Worm (Caenorhabditis elegans): ENCODE results near the gene clh-5.
A peak's percentile ranks its signal among the peaks of the same experiment; 100 is the strongest.

clh-5 gene

DNA sequence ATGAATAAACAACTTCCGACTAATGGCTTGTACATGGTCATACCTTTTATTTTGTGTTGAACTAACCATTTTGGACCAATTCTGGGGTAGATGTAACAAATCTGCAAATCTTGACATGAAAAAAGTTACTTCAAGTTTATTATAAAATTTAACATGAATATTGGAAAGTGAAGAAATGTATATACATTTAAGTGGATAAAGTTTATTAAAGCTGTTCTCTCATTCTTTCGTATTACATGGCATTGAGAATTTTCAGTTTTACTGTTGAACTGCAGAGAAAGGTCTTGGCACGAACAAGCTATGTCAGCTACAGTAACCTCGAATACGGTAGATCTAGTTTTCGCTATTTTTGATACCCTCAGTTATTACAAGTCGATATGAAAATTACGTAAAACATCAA, 4.8 kb downstream of the clh-5 start, which contains the start of gene C07H4.1:
C07H4.1 (minus strand) TSS at position 101 of the 400 bp plus-strand sequence.
- TF ChIP-seq nhr-12 (tag; optimal IDR thresholded peaks at IDR 0.05) (no peak), ztf-11 (tag; optimal IDR thresholded peaks at IDR 0.05) (no peak), flh-1 (GFP tag; optimal IDR thresholded peaks at IDR 0.05) (no peak), elt-1 (tag; optimal IDR thresholded peaks at IDR 0.05; ENCODE audit: borderline replicate concordance, insufficient read depth) (no peak)

DNA sequence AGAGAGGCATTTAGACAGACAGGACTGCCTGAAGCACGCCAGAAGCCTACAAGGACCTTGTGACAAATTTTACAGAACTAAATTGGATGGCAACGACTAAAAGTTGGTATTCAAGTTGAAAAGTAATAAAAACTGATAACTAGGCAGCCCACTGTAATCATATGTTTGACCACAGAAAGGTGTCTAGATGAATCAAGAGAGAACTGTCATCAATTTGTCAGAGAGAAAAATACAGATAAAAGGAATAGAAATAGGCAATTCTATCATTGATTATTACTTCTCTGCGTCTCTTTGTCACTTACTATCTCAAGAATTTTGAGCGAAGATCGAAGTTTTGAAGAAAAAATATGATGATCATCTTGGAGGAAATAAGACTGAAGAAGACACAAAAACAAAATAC, 5.5 kb downstream of the clh-5 start:
- TF ChIP-seq blmp-1 (tag; optimal IDR thresholded peaks at IDR 0.05) (no peak), unc-120 (tag; optimal IDR thresholded peaks at IDR 0.05; ENCODE audit: poor library complexity, severe bottlenecking) (no peak)

DNA sequence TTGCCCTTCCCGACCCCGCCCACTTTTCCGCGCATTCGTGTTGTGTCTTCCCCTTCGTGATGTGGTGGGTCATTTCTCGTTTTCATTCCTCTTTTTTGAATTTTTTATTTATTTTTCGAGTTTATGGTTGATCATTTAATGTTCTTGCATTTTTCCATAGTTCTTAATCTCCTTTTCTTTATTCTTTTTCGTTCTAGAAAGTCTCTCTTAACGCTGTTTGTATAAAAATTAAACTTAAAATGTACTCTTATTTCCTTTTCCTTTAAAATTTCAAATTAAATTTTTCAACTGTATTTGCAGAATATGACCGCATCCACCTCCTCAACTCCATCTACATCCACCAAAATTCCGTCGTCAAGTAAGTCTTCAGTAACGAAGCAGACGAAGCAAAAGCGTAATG, 12.1 kb downstream of the clh-5 start, which contains the start of gene hlh-3:
hlh-3 (plus strand) TSS at position 301 of the 400 bp plus-strand sequence.
- TF ChIP-seq drap-1 (GFP tag; optimal IDR thresholded peaks at IDR 0.05) (no peak), bed-3 (GFP tag; optimal IDR thresholded peaks at IDR 0.05) (no peak), sem-2 (GFP tag; optimal IDR thresholded peaks at IDR 0.05) (no peak), nhr-28 (tag; optimal IDR thresholded peaks at IDR 0.05) (no peak), cnd-1 (tag; optimal IDR thresholded peaks at IDR 0.05) (no peak), snpc-4 (tag; optimal IDR thresholded peaks at IDR 0.05) (no peak), elt-3 (tag; optimal IDR thresholded peaks at IDR 0.05) (no peak), nhr-76 (tag; optimal IDR thresholded peaks at IDR 0.05) (no peak), zip-8 (tag; optimal IDR thresholded peaks at IDR 0.05) (no peak), tbx-8 (GFP tag; optimal IDR thresholded peaks at IDR 0.05) (no peak), pha-4 (tag; optimal IDR thresholded peaks at IDR 0.05) (no peak), elt-1 (tag; optimal IDR thresholded peaks at IDR 0.05; ENCODE audit: borderline replicate concordance, insufficient read depth) (no peak)

DNA sequence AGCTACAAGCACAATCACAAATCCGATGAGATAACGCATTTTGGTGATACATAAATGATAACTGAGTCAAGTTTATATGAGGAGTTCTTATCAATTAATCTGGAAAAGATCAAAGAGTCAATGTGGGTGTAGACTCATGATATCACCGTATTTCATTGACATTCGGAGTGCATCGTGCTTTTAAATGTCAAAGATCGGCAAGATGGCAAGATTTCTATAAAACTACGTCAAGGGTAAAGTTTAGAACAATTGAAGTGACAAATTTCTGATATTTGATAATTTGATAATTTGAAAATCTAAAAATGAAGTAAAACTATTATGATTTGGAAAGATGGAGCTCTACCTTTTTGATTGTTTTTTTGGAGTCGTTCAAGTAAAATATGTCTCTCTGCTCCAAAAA, 15.3 kb downstream of the clh-5 start, which contains the start of gene sysm-1:
sysm-1 (minus strand) TSS at position 101 of the 400 bp plus-strand sequence.
- TF ChIP-seq flh-1 (GFP tag; optimal IDR thresholded peaks at IDR 0.05) (no peak), elt-3 (tag; optimal IDR thresholded peaks at IDR 0.05) (no peak), nhr-2 (tag; optimal IDR thresholded peaks at IDR 0.05) (no peak), mab-5 (tag; optimal IDR thresholded peaks at IDR 0.05) (no peak)

DNA sequence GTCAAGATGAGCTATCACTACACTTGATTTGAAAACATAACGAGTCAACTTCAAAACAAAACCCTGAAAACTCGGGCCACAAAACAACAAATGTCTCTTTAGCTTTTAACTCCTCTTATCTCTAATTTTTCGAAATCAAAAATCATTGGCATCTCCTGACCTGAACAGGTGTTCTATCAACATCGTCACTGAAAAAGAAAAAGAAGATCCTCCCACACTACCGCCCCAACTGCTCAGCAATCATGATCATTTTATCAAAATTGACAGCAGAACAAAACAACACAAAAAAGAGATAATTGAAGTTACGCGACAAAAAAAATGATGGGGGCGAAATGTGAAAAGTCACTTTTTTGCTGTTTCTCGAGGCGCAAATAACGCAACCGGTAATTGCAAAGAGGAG, 20.1 kb downstream of the clh-5 start:
- TF ChIP-seq tbx-8 (GFP tag; optimal IDR thresholded peaks at IDR 0.05) (no peak), lsy-2 (tag; optimal IDR thresholded peaks at IDR 0.05) (no peak), pha-4 (tag; optimal IDR thresholded peaks at IDR 0.05) (no peak), zip-8 (tag; optimal IDR thresholded peaks at IDR 0.05) (no peak), elt-1 (tag; optimal IDR thresholded peaks at IDR 0.05; ENCODE audit: borderline replicate concordance, insufficient read depth) (no peak), lin-32 (GFP tag; optimal IDR thresholded peaks at IDR 0.05) (no peak), M03D4.4 (tag; optimal IDR thresholded peaks at IDR 0.05) (no peak), nhr-237 (tag; optimal IDR thresholded peaks at IDR 0.05) (no peak), mep-1 (tag; optimal IDR thresholded peaks at IDR 0.05) (no peak), ces-1 (GFP tag; optimal IDR thresholded peaks at IDR 0.05) (no peak), elt-3 (tag; optimal IDR thresholded peaks at IDR 0.05) (no peak), sptf-1 (tag; optimal IDR thresholded peaks at IDR 0.05) (no peak), nhr-76 (tag; optimal IDR thresholded peaks at IDR 0.05) (no peak), unc-120 (tag; optimal IDR thresholded peaks at IDR 0.05; ENCODE audit: poor library complexity, severe bottlenecking) (no peak), ceh-39 (tag; optimal IDR thresholded peaks at IDR 0.05) (no peak), nhr-2 (tag; optimal IDR thresholded peaks at IDR 0.05) (no peak)

DNA sequence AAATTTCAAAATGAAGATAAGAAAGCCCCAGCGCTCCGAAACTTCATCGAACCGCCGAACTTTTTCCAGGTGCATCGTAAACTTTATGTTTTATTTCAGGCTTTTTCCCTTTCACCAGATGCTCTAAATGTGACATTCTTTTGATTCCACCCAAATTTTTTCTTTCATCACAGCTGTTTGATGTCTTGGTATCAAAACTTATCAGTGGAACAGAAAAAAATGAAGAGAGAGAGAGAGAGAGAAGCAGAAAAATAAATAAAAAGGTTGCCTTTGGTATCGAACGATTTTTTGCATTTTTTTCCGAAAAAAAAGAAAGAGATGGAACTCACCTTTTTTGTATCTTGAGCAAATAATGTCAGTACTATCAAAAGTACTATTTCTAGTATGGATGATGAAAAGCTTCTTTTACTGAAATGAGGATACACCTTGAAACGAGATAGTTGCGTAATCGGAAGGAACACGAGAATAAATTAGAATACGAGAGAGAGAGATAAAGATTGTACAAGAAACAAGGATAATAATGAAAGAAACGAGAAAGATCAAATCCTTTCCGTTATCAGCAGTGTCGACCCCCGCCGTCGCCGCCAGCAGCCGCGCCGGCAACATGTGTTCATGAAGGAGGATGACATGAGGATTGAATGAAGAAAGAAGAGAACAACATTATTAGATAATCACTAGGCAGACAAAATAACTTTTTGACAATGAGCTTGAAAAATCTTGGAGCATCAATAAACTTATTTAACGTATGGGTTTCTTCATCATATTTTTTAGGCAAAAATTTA, 22.1 kb downstream of the clh-5 start:
- TF ChIP-seq hlh-1 (tag; optimal IDR thresholded peaks at IDR 0.05), result peak; percentile 79
- TF ChIP-seq lin-13 (tag; optimal IDR thresholded peaks at IDR 0.05), result no peak
- peak; percentile 39 for TF ChIP-seq zip-8 (tag; optimal IDR thresholded peaks at IDR 0.05)
- no peak for TF ChIP-seq blmp-1 (tag; optimal IDR thresholded peaks at IDR 0.05)
- peak; percentile 46 for TF ChIP-seq unc-62 (GFP tag; optimal IDR thresholded peaks at IDR 0.05)
- TF ChIP-seq drap-1 (GFP tag; optimal IDR thresholded peaks at IDR 0.05), result no peak
- TF ChIP-seq sptf-1 (tag; optimal IDR thresholded peaks at IDR 0.05), result no peak
- no peak for TF ChIP-seq bed-3 (GFP tag; optimal IDR thresholded peaks at IDR 0.05)
- TF ChIP-seq tbx-8 (GFP tag; optimal IDR thresholded peaks at IDR 0.05), result no peak
- peak; percentile 54 for TF ChIP-seq unc-120 (tag; optimal IDR thresholded peaks at IDR 0.05; ENCODE audit: poor library complexity, severe bottlenecking)
